Worm (Caenorhabditis elegans) whole organism, late embryonic: ENCODE measurements around the gene Y75B8A.24.

Experiments used
- F13H6.1 ChIP-seq: sonication (generic microtip); optimal IDR thresholded peaks from 2 replicates; lab custom pipeline; 2016; ENCODE audit warnings: missing genetic modification characterization, missing compliant biosample characterization
- ama-1 ChIP-seq: fragments of 150-350 bp; optimal IDR thresholded peaks from 2 replicates; lab custom pipeline; 2014
- ceh-24 ChIP-seq: sonication (generic microtip); optimal IDR thresholded peaks from 2 replicates; lab custom pipeline; 2016; ENCODE audit warnings: mild to moderate bottlenecking, missing genetic modification characterization, missing compliant biosample characterization
- sdc-2 ChIP-seq: sonication (generic microtip); optimal IDR thresholded peaks from 2 replicates; lab custom pipeline; 2016; ENCODE audit warnings: missing genotype, missing genetic modification characterization, missing compliant biosample characterization
- unc-42 ChIP-seq: sonication (generic microtip); optimal IDR thresholded peaks from 2 replicates; lab custom pipeline; 2016; ENCODE audit warnings: missing genotype, missing genetic modification characterization, missing compliant biosample characterization

- TF ChIP-seq ama-1 (no peak), F13H6.1 (no peak), unc-42 (tag; lab: Kevin White, UChicago) (no peak), sdc-2 (tag; lab: Kevin White, UChicago) (no peak), ceh-24 (tag; lab: Kevin White, UChicago) (no peak)
Measured at ce11 chrIII:12260413-12260812, 13.1 kb downstream of the Y75B8A.24 start.
